Fruit fly (Drosophila melanogaster): Measurements from ENCODE around the gene Sema1a.
A peak's percentile ranks its signal among the peaks of the same experiment; 100 is the strongest.

Gene Sema1a

DNA sequence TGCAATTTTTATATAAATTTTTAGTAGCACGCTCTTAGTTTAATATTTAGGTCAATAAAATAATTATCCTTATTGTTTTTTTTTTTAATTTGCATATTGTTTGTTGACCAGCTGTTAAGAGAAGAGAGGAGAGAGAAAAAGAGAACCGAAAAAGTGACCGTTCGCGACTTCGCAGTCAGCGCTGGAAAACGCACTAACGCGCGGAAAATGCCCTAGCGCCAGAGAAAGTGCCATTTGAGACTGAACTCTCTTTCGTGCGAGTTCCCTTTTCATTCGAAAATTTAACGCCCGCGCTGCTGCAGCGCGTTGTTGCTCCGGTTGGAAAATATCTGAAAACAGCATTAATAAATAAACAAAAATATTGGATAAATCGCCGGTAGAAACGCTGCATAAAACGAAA, 1.2 kb downstream of the Sema1a start (continued):
- TF ChIP-seq CG17912 (GFP tag; optimal IDR thresholded peaks at IDR 0.05): no peak
- peak; percentile 9 for TF ChIP-seq CG10979 (tag; optimal IDR thresholded peaks at IDR 0.05)
- no peak for TF ChIP-seq kni (GFP tag; optimal IDR thresholded peaks at IDR 0.05)
- peak; percentile 10; the same call in 1 of the 3 replicates for TF ChIP-seq zfh1 (GFP tag; IDR thresholded peaks at IDR 0.05)
- TF ChIP-seq CG17359 (tag; optimal IDR thresholded peaks at IDR 0.05): peak; percentile 15
- TF ChIP-seq CG4282 (GFP tag; optimal IDR thresholded peaks at IDR 0.05): no peak
- TF ChIP-seq CG9215 (GFP tag; IDR thresholded peaks at IDR 0.05): no peak
- TF ChIP-seq wdn (GFP tag; IDR thresholded peaks at IDR 0.05): no peak
- no peak for TF ChIP-seq gcm2 (GFP tag; optimal IDR thresholded peaks at IDR 0.05)
- TF ChIP-seq Sox102F (GFP tag; optimal IDR thresholded peaks at IDR 0.05): no peak
- no peak for TF ChIP-seq dysf (GFP tag; IDR thresholded peaks at IDR 0.05)
- TF ChIP-seq CG17385 (GFP tag; optimal IDR thresholded peaks at IDR 0.05): no peak
- no peak for TF ChIP-seq Oaz (GFP tag; IDR thresholded peaks at IDR 0.05)
- peak; percentile 34 for TF ChIP-seq chn (GFP tag; optimal IDR thresholded peaks at IDR 0.05)
- TF ChIP-seq gsb (GFP tag; IDR thresholded peaks at IDR 0.05): no peak
- TF ChIP-seq CG34376 (GFP tag; optimal IDR thresholded peaks at IDR 0.05): peak; percentile 14
- no peak for TF ChIP-seq CG10274 (GFP tag; optimal IDR thresholded peaks at IDR 0.05)
- peak; percentile 27; the same call in 1 of the 2 replicates for TF ChIP-seq ato (GFP tag; IDR thresholded peaks at IDR 0.05; ENCODE audit: partially characterized antibody)
- no peak for TF ChIP-seq CkIIα-i1 (GFP tag; IDR thresholded peaks at IDR 0.05)
- TF ChIP-seq prd (optimal IDR thresholded peaks at IDR 0.05): no peak
- TF ChIP-seq prd (GFP tag; IDR thresholded peaks at IDR 0.05): no peak
- TF ChIP-seq CG31365 (tag; optimal IDR thresholded peaks at IDR 0.05): no peak
- no peak for TF ChIP-seq HmgD (GFP tag; optimal IDR thresholded peaks at IDR 0.05)
- no peak for TF ChIP-seq CG12236 (GFP tag; optimal IDR thresholded peaks at IDR 0.05)
- TF ChIP-seq peb (GFP tag; IDR thresholded peaks at IDR 0.05): 0 out of 2 replicates have a peak, but pooled peaks have one; percentile 20
- no peak for TF ChIP-seq Abd-B (GFP tag; optimal IDR thresholded peaks at IDR 0.05)
- no peak for TF ChIP-seq ab (GFP tag; optimal IDR thresholded peaks at IDR 0.05)
- no peak for TF ChIP-seq kah (GFP tag; optimal IDR thresholded peaks at IDR 0.05)
- no peak for TF ChIP-seq Hr51 (GFP tag; optimal IDR thresholded peaks at IDR 0.05)
- TF ChIP-seq amos (GFP tag; IDR thresholded peaks at IDR 0.05; ENCODE audit: partially characterized antibody): peak; percentile 38
- no peak for TF ChIP-seq dmrt99B (tag; optimal IDR thresholded peaks at IDR 0.05)
- TF ChIP-seq CG7745 (tag; optimal IDR thresholded peaks at IDR 0.05): no peak
- no peak; the same call in 1 of the 2 replicates for TF ChIP-seq stc (GFP tag; IDR thresholded peaks at IDR 0.05)
- peak; percentile 34 for TF ChIP-seq CG6765 (GFP tag; optimal IDR thresholded peaks at IDR 0.05)
- no peak for TF ChIP-seq Ada2b (GFP tag; IDR thresholded peaks at IDR 0.05)
- peak; percentile 4 for TF ChIP-seq sqz (GFP tag; optimal IDR thresholded peaks at IDR 0.05)
- TF ChIP-seq luna (GFP tag; optimal IDR thresholded peaks at IDR 0.05): no peak
- TF ChIP-seq lola (GFP tag; optimal IDR thresholded peaks at IDR 0.05): no peak
- TF ChIP-seq CG6791 (GFP tag; IDR thresholded peaks at IDR 0.05; ENCODE audit: partially characterized antibody): no peak; the same call in 2 of the 3 replicates
- no peak for TF ChIP-seq ERR (GFP tag; optimal IDR thresholded peaks at IDR 0.05)
- no peak for TF ChIP-seq CG32772 (GFP tag; IDR thresholded peaks at IDR 0.05)
- 0 out of 2 replicates have a peak, but pooled peaks have one; percentile 17 for TF ChIP-seq Atf6 (GFP tag; IDR thresholded peaks at IDR 0.05)
- no peak for TF ChIP-seq slbo (GFP tag; IDR thresholded peaks at IDR 0.05)
- TF ChIP-seq Rx (GFP tag; IDR thresholded peaks at IDR 0.05): no peak
- TF ChIP-seq CG7372 (GFP tag; IDR thresholded peaks at IDR 0.05): no peak
- TF ChIP-seq BEAF-32 (GFP tag; optimal IDR thresholded peaks at IDR 0.05): peak; percentile 2
- no peak for TF ChIP-seq Opbp (GFP tag; IDR thresholded peaks at IDR 0.05; ENCODE audit: partially characterized antibody)
- no peak for TF ChIP-seq CG7556 (GFP tag; optimal IDR thresholded peaks at IDR 0.05)
- peak; percentile 27 for TF ChIP-seq caup (GFP tag; optimal IDR thresholded peaks at IDR 0.05; ENCODE audit: severe bottlenecking)
- TF ChIP-seq HLH54F (GFP tag; optimal IDR thresholded peaks at IDR 0.05): no peak
- TF ChIP-seq CG16813 (GFP tag; IDR thresholded peaks at IDR 0.05; ENCODE audit: partially characterized antibody): no peak; the same call in 2 of the 3 replicates

Data from whole organism, embryonic.